Worm (Caenorhabditis elegans): ENCODE results near the gene Y111B2A.12.
A peak's percentile ranks its signal among the peaks of the same experiment; 100 is the strongest.

- peak; percentile 9; the same call in 1 of the 2 replicates for TF ChIP-seq lin-29 (GFP tag; IDR thresholded peaks at IDR 0.05)
- TF ChIP-seq mes-2 (tag; optimal IDR thresholded peaks at IDR 0.05; ENCODE audit: poor library complexity, severe bottlenecking), result peak; percentile 84
- no peak for TF ChIP-seq pqm-1 (tag; optimal IDR thresholded peaks at IDR 0.05)
- TF ChIP-seq unc-62 (GFP tag; optimal IDR thresholded peaks at IDR 0.05 in 1 of 2), result peak in 1 of 2 experiments; percentile 97
- TF ChIP-seq unc-62 (tag; optimal IDR thresholded peaks at IDR 0.05), result no peak
- peak; percentile 70 for TF ChIP-seq egl-43 (GFP tag; IDR thresholded peaks at IDR 0.05)
- TF ChIP-seq lsy-2 (tag; optimal IDR thresholded peaks at IDR 0.05), result peak; percentile 94 to 99
- no peak for TF ChIP-seq nhr-76 (tag; optimal IDR thresholded peaks at IDR 0.05)
- peak; percentile 76 for TF ChIP-seq lin-38 (GFP tag; IDR thresholded peaks at IDR 0.05)
- TF ChIP-seq dmd-8 (GFP tag; IDR thresholded peaks at IDR 0.05), result peak; percentile 69; the same call in 1 of the 2 replicates
- TF ChIP-seq nhr-11 (tag; optimal IDR thresholded peaks at IDR 0.05), result peak; percentile 74
Observed at ce11 chrIII:12598418-12599330, 10.4 kb upstream of the Y111B2A.12 start.

Measured in whole organism, L4 larva.